Worm (Caenorhabditis elegans) whole organism, late embryonic: ENCODE results near the gene B0244.6.

ENCODE experiments used
- eyg-1 ChIP-seq: sonication (generic microtip); optimal IDR thresholded peaks from 2 replicates; lab custom pipeline; 2016; ENCODE audit warnings: missing genotype, missing genetic modification characterization, missing compliant biosample characterization
- fkh-10 ChIP-seq: fragments of 150-350 bp; optimal IDR thresholded peaks from 2 replicates; lab custom pipeline; 2014; ENCODE audit warnings: missing biosample characterization, missing genetic modification reagents, missing genetic modification characterization
- lim-6 ChIP-seq: sonication (generic microtip); optimal IDR thresholded peaks from 2 replicates; lab custom pipeline; 2016; ENCODE audit warnings: missing genetic modification characterization, missing compliant biosample characterization
- nhr-11 ChIP-seq: fragments of 150-350 bp; optimal IDR thresholded peaks from 2 replicates; lab custom pipeline; 2014; ENCODE audit warnings: missing biosample characterization, missing genetic modification characterization

DNA sequence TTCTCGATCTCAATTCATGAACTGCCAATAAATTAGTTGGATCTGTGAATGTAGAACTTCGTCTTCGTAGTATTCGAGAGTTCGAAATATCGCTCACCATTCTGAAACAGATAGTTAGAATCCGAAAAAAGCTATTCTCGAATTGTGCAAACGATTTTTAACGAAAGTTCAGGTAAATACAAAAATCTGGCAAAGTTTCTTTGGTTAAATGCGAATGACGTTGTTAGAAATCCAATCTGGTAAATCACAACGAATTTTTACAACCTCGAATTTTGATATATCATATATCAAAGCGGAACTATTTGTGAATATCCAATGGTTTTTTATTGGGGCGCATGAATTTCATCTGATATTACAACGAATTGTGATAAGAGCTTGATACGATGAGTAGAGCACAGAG lies 28.6 kb upstream of the B0244.6 start, which contains the start of gene hpo-28:
- TF ChIP-seq nhr-11 (tag; lab: Kevin White, UChicago) (no peak), eyg-1 (tag; lab: Kevin White, UChicago) (no peak), lim-6 (no peak), fkh-10 (GFP tag; lab: Kevin White, UChicago) (no peak)
